Fruit fly (Drosophila melanogaster) S2 (cell line): ENCODE measurements around the gene CG31820.

Experiments
- CG8478 ChIP-seq: fragments of >200 bp; optimal IDR thresholded peaks from 2 replicates; lab custom pipeline; 2018
- CTCF ChIP-seq, 2 experiments: fragments of >200 bp; optimal IDR thresholded peaks; 2 replicates each; lab custom pipeline; 2018

dm6 chr2L:16041727-16042126 is 35.6 kb upstream of the CG31820 start, which contains the start of the genes BicC and CG45084:
- TF ChIP-seq CTCF (optimal IDR thresholded peaks at IDR 0.05; lab: Kevin White, UChicago) (no peak), CG8478 (no peak)
